Worm (Caenorhabditis elegans) whole organism, midembryonic: ENCODE data around the gene T27A10.6.

Experiments used
- T22C8.4 ChIP-seq: fragments of 200-800 bp; sonication (Bioruptor generic); IDR thresholded peaks from 2 replicates; pipeline ENCODE4 v1.3.6; 2022; ENCODE audit warnings: missing genetic modification characterization, missing compliant biosample characterization
- cog-1 ChIP-seq: sonication (generic microtip); optimal IDR thresholded peaks from 2 replicates; lab custom pipeline; 2016; ENCODE audit warnings: missing genetic modification characterization, missing compliant biosample characterization
- flt-1 ChIP-seq: fragments of 200-800 bp; sonication (Bioruptor generic); IDR thresholded peaks from 2 replicates; pipeline ENCODE4 v1.3.6; 2022; ENCODE audit warnings: missing genetic modification characterization, missing compliant biosample characterization
- klf-2 ChIP-seq: fragments of 200-800 bp; sonication (Bioruptor generic); conservative IDR thresholded peaks from 2 replicates; pipeline ENCODE4 v1.3.6; 2022; ENCODE audit warnings: missing genetic modification reagents, missing genetic modification characterization, missing compliant biosample characterization
- med-1 ChIP-seq: sonication (generic microtip); optimal IDR thresholded peaks from 2 replicates; lab custom pipeline; 2017; ENCODE audit warnings: missing genetic modification characterization, mild to moderate bottlenecking, missing compliant biosample characterization, antibody characterized with exemption, missing genetic modification reagents; ENCODE audit not compliant: insufficient read depth
- ref-1 ChIP-seq: fragments of 200-800 bp; sonication (Bioruptor generic); conservative IDR thresholded peaks from 2 replicates; pipeline ENCODE4 v1.3.6; 2022; ENCODE audit warnings: missing genetic modification reagents, missing genetic modification characterization, missing compliant biosample characterization
- tab-1 ChIP-seq: fragments of 200-800 bp; sonication (Bioruptor generic); IDR thresholded peaks from 2 replicates; pipeline ENCODE4 v1.3.6; 2022; ENCODE audit warnings: missing genetic modification characterization, missing compliant biosample characterization
- ztf-23 ChIP-seq: fragments of 200-800 bp; sonication (Bioruptor generic); IDR thresholded peaks from 2 replicates; pipeline ENCODE4 v1.3.6; 2022; ENCODE audit warnings: missing genetic modification reagents, missing genetic modification characterization, missing compliant biosample characterization
- ztf-29 ChIP-seq: fragments of 200-800 bp; sonication (Bioruptor generic); IDR thresholded peaks from 2 replicates; pipeline ENCODE4 v1.3.6; 2022; ENCODE audit warnings: missing genetic modification reagents, missing genetic modification characterization, missing compliant biosample characterization

T27A10.6 gene

DNA sequence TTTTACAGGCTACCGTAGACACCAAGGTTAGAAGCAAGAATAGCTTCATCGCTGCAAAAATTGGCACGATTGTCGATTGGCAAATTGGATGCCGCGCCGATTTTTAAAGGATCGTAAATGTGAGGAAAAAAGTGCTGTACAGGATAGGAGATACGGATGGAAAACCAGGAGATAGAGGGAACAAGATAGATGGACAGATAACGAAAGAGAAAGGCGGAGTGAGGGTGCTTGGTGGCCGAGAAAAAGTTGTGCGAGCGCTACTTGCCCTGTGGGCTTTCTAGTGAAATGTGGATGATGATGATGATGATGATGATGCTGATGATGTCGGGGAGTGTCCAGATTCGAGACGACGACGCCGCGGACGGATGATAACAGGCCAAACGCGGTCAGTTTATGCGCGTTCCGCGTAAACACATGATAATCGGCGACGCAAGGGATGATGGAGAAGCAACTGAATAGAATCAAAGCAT lies at the start of gene T27A10.6:
Gene T27A10.6 (minus strand): TSS at position 51 of the 470 bp plus-strand sequence.
- TF ChIP-seq ref-1 (GFP tag; lab: Robert Waterston, UW) (no peak), ztf-23 (GFP tag; lab: Robert Waterston, UW) (no peak), klf-2 (GFP tag; lab: Robert Waterston, UW) (no peak)

DNA sequence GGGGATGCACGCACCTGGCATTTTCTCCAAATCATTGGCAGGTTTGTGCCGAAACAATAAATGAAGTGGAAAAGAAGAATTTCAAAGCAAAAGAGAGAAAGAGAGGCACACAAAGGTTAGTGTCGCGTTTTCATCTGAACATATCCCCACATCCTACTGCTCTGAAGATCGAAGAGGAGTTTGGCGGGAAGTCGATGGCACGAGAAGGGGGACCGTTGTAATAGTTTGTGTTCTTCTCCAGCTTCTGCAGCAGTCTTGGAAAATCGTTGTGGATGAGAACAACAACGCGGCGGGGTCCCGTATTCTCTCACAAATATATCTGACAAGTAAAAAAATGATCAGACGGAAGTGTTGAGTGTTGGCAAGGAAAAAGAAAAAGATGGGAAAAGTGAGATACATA lies 49.8 kb upstream of the T27A10.6 start:
- no peak for TF ChIP-seq tab-1 (GFP tag; lab: Robert Waterston, UW)
- TF ChIP-seq flt-1 (GFP tag; lab: Robert Waterston, UW), result no peak
- no peak for TF ChIP-seq ref-1 (GFP tag; lab: Robert Waterston, UW)
- no peak for TF ChIP-seq T22C8.4 (GFP tag; lab: Robert Waterston, UW)

DNA sequence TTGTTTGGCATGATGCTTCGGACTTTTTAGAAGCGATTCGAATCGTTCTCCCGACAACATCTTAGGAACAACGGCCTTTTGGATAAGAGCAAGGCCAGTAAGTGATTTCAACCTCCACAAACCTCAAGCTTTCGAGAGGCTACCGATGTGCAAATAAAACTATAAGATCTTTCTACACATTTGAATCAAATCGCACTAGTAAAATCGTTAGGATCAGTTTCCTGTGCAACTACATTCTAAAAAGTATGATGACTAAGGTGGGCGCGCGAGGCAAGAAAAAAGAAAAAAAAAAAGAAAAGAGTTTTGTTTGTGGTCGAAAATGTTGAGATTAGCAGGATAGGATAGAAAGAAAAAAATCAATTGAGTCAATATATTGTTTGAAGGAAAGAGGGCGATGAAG lies 48.6 kb upstream of the T27A10.6 start, which contains the start of gene tmem-24:
Gene tmem-24 (minus strand): TSS at position 101 of the 400 bp plus-strand sequence.
- no peak for TF ChIP-seq ref-1 (GFP tag; lab: Robert Waterston, UW)
- TF ChIP-seq tab-1 (GFP tag; lab: Robert Waterston, UW), result no peak
- TF ChIP-seq cog-1 (tag; lab: Kevin White, UChicago), result no peak
- TF ChIP-seq T22C8.4 (GFP tag; lab: Robert Waterston, UW), result no peak
- no peak for TF ChIP-seq klf-2 (GFP tag; lab: Robert Waterston, UW)
- TF ChIP-seq ztf-29 (GFP tag; lab: Robert Waterston, UW), result no peak
- TF ChIP-seq med-1, result no peak
- no peak for TF ChIP-seq flt-1 (GFP tag; lab: Robert Waterston, UW)
- no peak for TF ChIP-seq ztf-23 (GFP tag; lab: Robert Waterston, UW)

DNA sequence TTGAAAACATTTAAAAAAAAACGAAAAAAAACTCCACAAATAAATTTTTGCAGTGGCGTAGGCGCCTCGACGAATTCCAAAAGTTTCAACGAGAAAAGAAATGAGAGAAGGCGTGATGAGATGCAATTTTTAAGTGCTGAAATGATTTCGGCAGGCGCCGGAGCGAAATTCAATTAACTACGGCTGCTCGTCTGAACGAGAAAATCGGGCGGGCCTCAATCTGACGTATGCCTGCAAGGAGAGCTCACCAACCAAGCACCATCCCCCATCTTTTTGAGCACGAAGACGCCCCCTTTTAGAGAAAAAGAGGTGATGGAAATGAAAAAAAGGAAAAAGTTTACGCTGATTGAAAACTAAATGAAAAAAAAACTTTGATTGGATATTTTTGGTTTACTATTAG lies 38.6 kb upstream of the T27A10.6 start:
- TF ChIP-seq T22C8.4 (GFP tag; lab: Robert Waterston, UW) (no peak), ztf-29 (GFP tag; lab: Robert Waterston, UW) (no peak), ref-1 (GFP tag; lab: Robert Waterston, UW) (no peak), med-1 (no peak), klf-2 (GFP tag; lab: Robert Waterston, UW) (no peak), tab-1 (GFP tag; lab: Robert Waterston, UW) (no peak), cog-1 (tag; lab: Kevin White, UChicago) (no peak), flt-1 (GFP tag; lab: Robert Waterston, UW) (no peak), ztf-23 (GFP tag; lab: Robert Waterston, UW) (no peak)

DNA sequence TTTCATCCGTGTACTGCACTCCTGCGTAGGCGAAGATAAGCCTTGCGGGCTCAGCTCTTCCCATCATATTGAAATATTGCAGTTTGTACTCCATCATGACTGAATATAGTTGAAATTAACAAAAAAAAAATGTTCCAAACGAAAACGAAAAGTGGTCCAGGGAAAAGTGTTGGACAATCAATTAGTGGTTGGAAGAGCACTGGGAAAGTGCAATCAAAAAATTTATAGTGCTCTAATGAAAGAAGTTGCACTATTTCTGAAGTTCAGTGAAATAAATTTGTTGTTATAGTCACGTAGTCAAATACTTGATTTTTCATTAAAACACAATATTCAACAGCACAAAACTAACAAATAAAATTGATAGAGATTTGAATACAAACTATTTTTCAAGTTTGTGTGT lies 37.5 kb upstream of the T27A10.6 start, which contains the start of gene gst-11:
Gene gst-11 (minus strand): TSS at position 101 of the 400 bp plus-strand sequence.
- no peak for TF ChIP-seq ztf-29 (GFP tag; lab: Robert Waterston, UW)
- TF ChIP-seq T22C8.4 (GFP tag; lab: Robert Waterston, UW), result no peak
- no peak for TF ChIP-seq ztf-23 (GFP tag; lab: Robert Waterston, UW)
- no peak for TF ChIP-seq tab-1 (GFP tag; lab: Robert Waterston, UW)
- TF ChIP-seq med-1, result no peak
- no peak for TF ChIP-seq ref-1 (GFP tag; lab: Robert Waterston, UW)
- no peak for TF ChIP-seq flt-1 (GFP tag; lab: Robert Waterston, UW)
- no peak for TF ChIP-seq klf-2 (GFP tag; lab: Robert Waterston, UW)
- no peak for TF ChIP-seq cog-1 (tag; lab: Kevin White, UChicago)

DNA sequence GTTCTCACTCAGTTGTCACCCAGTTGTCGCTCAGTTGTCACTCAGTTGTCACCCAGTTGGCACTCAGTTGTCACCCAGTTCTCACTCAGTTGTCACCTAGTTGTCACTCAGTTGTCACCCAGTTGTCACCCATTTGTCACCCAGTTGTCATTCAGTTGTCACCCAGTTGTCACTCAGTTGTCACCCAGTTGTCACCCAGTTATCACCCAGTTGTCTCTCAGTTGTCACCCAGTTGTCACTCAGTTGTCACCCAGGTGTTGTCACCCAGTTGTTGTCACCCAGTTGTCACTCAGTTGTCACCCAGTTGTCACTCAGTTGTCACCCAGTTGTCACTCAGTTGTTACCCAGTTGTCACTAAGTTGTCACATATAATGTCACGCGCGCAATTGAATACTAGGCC lies 35.4 kb upstream of the T27A10.6 start:
- TF ChIP-seq ztf-29 (GFP tag; lab: Robert Waterston, UW) (peak; percentile 49; the same call in 1 of the 2 replicates), med-1 (no peak), T22C8.4 (GFP tag; lab: Robert Waterston, UW) (no peak), ref-1 (GFP tag; lab: Robert Waterston, UW) (peak; percentile 43; the same call in 1 of the 2 replicates), flt-1 (GFP tag; lab: Robert Waterston, UW) (no peak), ztf-23 (GFP tag; lab: Robert Waterston, UW) (peak; percentile 23; the same call in 1 of the 2 replicates), klf-2 (GFP tag; lab: Robert Waterston, UW) (0 out of 2 replicates have a peak, but pooled peaks have one; percentile 37), cog-1 (tag; lab: Kevin White, UChicago) (no peak), tab-1 (GFP tag; lab: Robert Waterston, UW) (peak; percentile 77)

DNA sequence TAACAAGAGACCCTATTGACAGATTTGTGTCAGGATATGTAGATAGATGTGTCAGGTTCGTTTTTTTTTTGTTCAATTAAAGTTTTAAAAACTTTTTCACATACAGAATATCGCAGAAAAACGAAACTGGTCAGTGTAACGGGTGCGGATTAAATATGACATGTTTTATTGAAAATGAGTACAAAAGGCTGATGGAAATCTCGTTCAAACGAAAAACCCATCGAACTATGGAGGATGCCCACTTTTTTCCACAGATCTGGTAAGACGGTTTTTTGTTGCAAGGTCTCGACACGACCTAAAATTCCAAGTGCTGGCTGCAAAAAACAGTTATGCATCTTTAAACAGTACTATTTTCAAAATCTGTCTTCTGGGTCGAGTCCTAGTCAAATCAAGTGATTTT lies 33.9 kb upstream of the T27A10.6 start:
- no peak for TF ChIP-seq cog-1 (tag; lab: Kevin White, UChicago)
- no peak for TF ChIP-seq ztf-23 (GFP tag; lab: Robert Waterston, UW)
- no peak for TF ChIP-seq T22C8.4 (GFP tag; lab: Robert Waterston, UW)
- TF ChIP-seq tab-1 (GFP tag; lab: Robert Waterston, UW), result no peak
- TF ChIP-seq med-1, result no peak
- TF ChIP-seq ztf-29 (GFP tag; lab: Robert Waterston, UW), result no peak
- TF ChIP-seq flt-1 (GFP tag; lab: Robert Waterston, UW), result no peak
- no peak for TF ChIP-seq klf-2 (GFP tag; lab: Robert Waterston, UW)
- TF ChIP-seq ref-1 (GFP tag; lab: Robert Waterston, UW), result no peak

DNA sequence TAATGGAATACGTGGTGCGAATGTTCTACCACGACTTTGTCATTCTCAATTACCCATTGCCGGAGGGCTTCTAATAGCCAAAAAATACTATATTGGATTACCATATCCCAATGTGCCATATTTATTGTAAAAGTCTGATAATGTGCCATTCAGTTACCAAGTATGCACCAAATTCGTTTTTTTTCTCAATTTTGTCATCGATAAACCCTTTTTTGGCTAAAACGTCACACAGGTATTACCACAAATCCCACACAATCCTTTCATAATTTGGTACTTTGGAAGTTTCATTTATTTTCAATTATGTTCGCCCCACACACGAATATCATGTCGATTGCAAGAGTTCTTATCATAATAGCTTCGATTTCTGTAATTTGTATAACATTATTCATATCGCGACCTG lies 31.9 kb upstream of the T27A10.6 start, which contains the start of gene vep-2:
Gene vep-2 (plus strand): TSS at position 301 of the 400 bp plus-strand sequence.
- no peak for TF ChIP-seq ztf-23 (GFP tag; lab: Robert Waterston, UW)
- TF ChIP-seq klf-2 (GFP tag; lab: Robert Waterston, UW), result no peak
- TF ChIP-seq ztf-29 (GFP tag; lab: Robert Waterston, UW), result no peak
- TF ChIP-seq flt-1 (GFP tag; lab: Robert Waterston, UW), result no peak
- TF ChIP-seq ref-1 (GFP tag; lab: Robert Waterston, UW), result no peak
- TF ChIP-seq T22C8.4 (GFP tag; lab: Robert Waterston, UW), result no peak

DNA sequence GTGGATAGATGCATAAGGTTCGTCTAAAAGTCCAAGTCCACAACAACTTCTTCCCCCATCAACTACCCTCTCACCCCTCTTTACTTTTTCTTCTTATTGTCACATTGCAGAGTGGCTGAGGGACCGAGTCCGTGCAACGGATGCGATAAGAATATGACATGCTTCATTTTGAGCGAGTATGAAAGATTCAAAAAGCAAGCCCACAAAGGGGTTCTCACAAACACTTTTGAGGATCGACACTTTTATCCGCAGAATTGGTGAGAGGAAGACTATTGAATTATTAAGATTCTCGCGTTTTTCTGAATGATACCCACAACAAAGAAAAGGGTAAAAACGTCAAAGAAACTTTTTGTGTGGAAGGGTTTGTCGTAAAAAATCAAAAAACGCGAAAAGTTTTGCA lies 29.4 kb upstream of the T27A10.6 start:
- TF ChIP-seq T22C8.4 (GFP tag; lab: Robert Waterston, UW) (no peak), ztf-29 (GFP tag; lab: Robert Waterston, UW) (no peak), ref-1 (GFP tag; lab: Robert Waterston, UW) (no peak), med-1 (no peak), klf-2 (GFP tag; lab: Robert Waterston, UW) (no peak), flt-1 (GFP tag; lab: Robert Waterston, UW) (no peak), ztf-23 (GFP tag; lab: Robert Waterston, UW) (no peak), tab-1 (GFP tag; lab: Robert Waterston, UW) (no peak), cog-1 (tag; lab: Kevin White, UChicago) (no peak)
